Worm (Caenorhabditis elegans) whole organism, L4 larva: ENCODE data around the gene nlp-33.

Source experiments
- D1046.2 ChIP-seq: fragments of 200-800 bp; sonication (Bioruptor generic); IDR thresholded peaks from 2 replicates; pipeline ENCODE4 v1.3.6; 2022; ENCODE audit warnings: missing genetic modification characterization, missing compliant biosample characterization
- F44E2.7 ChIP-seq: fragments of 200-800 bp; sonication (Bioruptor generic); IDR thresholded peaks from 2 replicates; pipeline ENCODE4 v2.1.2; 2022; ENCODE audit warnings: missing genetic modification characterization, missing compliant biosample characterization
- F49E8.2 ChIP-seq: sonication (generic microtip); optimal IDR thresholded peaks from 2 replicates; lab custom pipeline; 2016; ENCODE audit warnings: missing compliant biosample characterization, mild to moderate bottlenecking, missing genetic modification characterization, borderline replicate concordance
- Y105C5A.15 ChIP-seq: fragments of 200-800 bp; sonication (Bioruptor generic); IDR thresholded peaks from 2 replicates; pipeline ENCODE4 v1.3.6; 2022; ENCODE audit warnings: missing genetic modification characterization, missing compliant biosample characterization
- Y48G9A.11 ChIP-seq: fragments of 200-800 bp; sonication (Bioruptor generic); IDR thresholded peaks from 2 replicates; pipeline ENCODE4 v1.3.6; 2022; ENCODE audit warnings: missing genetic modification reagents, missing genetic modification characterization, missing compliant biosample characterization
- Y75B8A.6 ChIP-seq: fragments of 200-800 bp; sonication (Bioruptor generic); IDR thresholded peaks from 2 replicates; pipeline ENCODE4 v1.3.6; 2022; ENCODE audit warnings: missing genetic modification reagents, missing genetic modification characterization, missing compliant biosample characterization
- ZK337.2 ChIP-seq: fragments of 200-800 bp; sonication (Bioruptor generic); IDR thresholded peaks from 2 replicates; pipeline ENCODE4 v1.3.6; 2022; ENCODE audit warnings: missing genetic modification reagents, missing genetic modification characterization, missing compliant biosample characterization
- ZK546.5 ChIP-seq, 2 experiments: sonication (generic microtip); optimal IDR thresholded peaks; 2 replicates each; lab custom pipeline; 2017; ENCODE audit warnings: missing biosample characterization in 2 of 2, missing genetic modification characterization in 2 of 2
- aha-1 ChIP-seq: fragments of 150-350 bp; peaks from one replicate; lab custom pipeline; 2014; ENCODE audit warnings: missing biosample characterization, missing genetic modification characterization
- aly-2 ChIP-seq: sonication (generic microtip); optimal IDR thresholded peaks from 2 replicates; lab custom pipeline; 2018; ENCODE audit warnings: missing biosample characterization, missing genetic modification characterization
- ama-1 ChIP-seq: fragments of 150-350 bp; optimal IDR thresholded peaks from 2 replicates; lab custom pipeline; 2014; ENCODE audit warnings: inconsistent platforms, mixed read lengths
- ceh-20 ChIP-seq: fragments of 200-800 bp; sonication (Bioruptor generic); IDR thresholded peaks from 2 replicates; pipeline ENCODE4 v1.3.6; 2022; ENCODE audit warnings: missing genetic modification reagents, missing genetic modification characterization, missing compliant biosample characterization
- ceh-28 ChIP-seq: fragments of 150-350 bp; optimal IDR thresholded peaks from 2 replicates; lab custom pipeline; 2014; ENCODE audit warnings: missing biosample characterization, missing genetic modification reagents, missing genetic modification characterization
- ceh-44 ChIP-seq: fragments of 200-800 bp; sonication (Bioruptor generic); IDR thresholded peaks from 2 replicates; pipeline ENCODE4 v1.3.6; 2022; ENCODE audit warnings: missing genetic modification reagents, missing genetic modification characterization, missing compliant biosample characterization
- ceh-82 ChIP-seq: sonication (generic microtip); optimal IDR thresholded peaks from 2 replicates; lab custom pipeline; 2017; ENCODE audit warnings: missing biosample characterization, missing genetic modification characterization
- ces-1 ChIP-seq: fragments of 150-350 bp; sonication (generic microtip); optimal IDR thresholded peaks from 4 replicates; lab custom pipeline; 2014; ENCODE audit warnings: missing biosample characterization, missing genetic modification reagents, missing genetic modification characterization
- cey-2 ChIP-seq: sonication (generic microtip); optimal IDR thresholded peaks from 3 replicates; lab custom pipeline; 2017; ENCODE audit warnings: missing genetic modification characterization, mild to moderate bottlenecking, missing compliant biosample characterization, antibody characterized with exemption, borderline replicate concordance; ENCODE audit not compliant: insufficient read depth
- daf-19 ChIP-seq: fragments of 200-800 bp; sonication (Bioruptor generic); conservative IDR thresholded peaks from 2 replicates; pipeline ENCODE4 v1.3.6; 2022; ENCODE audit warnings: missing genetic modification characterization, missing compliant biosample characterization
- daf-8 ChIP-seq: fragments of 200-800 bp; sonication (Bioruptor generic); IDR thresholded peaks from 2 replicates; pipeline ENCODE4 v1.3.6; 2022; ENCODE audit warnings: missing genetic modification characterization, missing compliant biosample characterization
- dmd-6 ChIP-seq: fragments of 200-800 bp; sonication (Bioruptor generic); IDR thresholded peaks from 2 replicates; pipeline ENCODE4 v1.3.6; 2022; ENCODE audit warnings: missing genetic modification reagents, missing genetic modification characterization, missing compliant biosample characterization
- dmd-8 ChIP-seq: fragments of 200-800 bp; sonication (Bioruptor generic); IDR thresholded peaks from 2 replicates; pipeline ENCODE4 v1.3.6; 2022; ENCODE audit warnings: missing genetic modification characterization, missing compliant biosample characterization
- dpl-1 ChIP-seq: fragments of 150-350 bp; optimal IDR thresholded peaks from 2 replicates; lab custom pipeline; 2014; ENCODE audit warnings: missing biosample characterization, missing genetic modification reagents, missing genetic modification characterization
- egl-43 ChIP-seq: fragments of 200-800 bp; sonication (Bioruptor generic); IDR thresholded peaks from 2 replicates; pipeline ENCODE4 v1.3.6; 2022; ENCODE audit warnings: missing genetic modification reagents, missing genetic modification characterization, missing compliant biosample characterization
- gei-8 ChIP-seq: fragments of 200-800 bp; sonication (Bioruptor generic); optimal IDR thresholded peaks from 2 replicates; lab custom pipeline; 2018; ENCODE audit warnings: mild to moderate bottlenecking, missing genetic modification characterization, missing compliant biosample characterization
- hlh-30 ChIP-seq: sonication (generic microtip); optimal IDR thresholded peaks from 2 replicates; lab custom pipeline; 2017; ENCODE audit warnings: antibody characterized with exemption, mild to moderate bottlenecking, missing genetic modification characterization, missing compliant biosample characterization; ENCODE audit not compliant: insufficient read depth
- hmg-1.1 ChIP-seq: fragments of 200-800 bp; sonication (Bioruptor generic); IDR thresholded peaks from 2 replicates; pipeline ENCODE4 v1.3.6; 2022; ENCODE audit warnings: missing genetic modification reagents, missing genetic modification characterization, missing compliant biosample characterization
- lin-1 ChIP-seq: fragments of 200-800 bp; sonication (Bioruptor generic); IDR thresholded peaks from 2 replicates; pipeline ENCODE4 v1.3.6; 2022; ENCODE audit warnings: missing genetic modification reagents, missing genetic modification characterization, missing compliant biosample characterization
- lir-3 ChIP-seq: sonication (generic microtip); optimal IDR thresholded peaks from 2 replicates; lab custom pipeline; 2016; ENCODE audit warnings: mild to moderate bottlenecking, missing genetic modification characterization, missing compliant biosample characterization
- madf-5 ChIP-seq, 2 experiments: fragments of 200-800 bp; sonication (Bioruptor generic); IDR thresholded peaks; 2 replicates each; pipeline ENCODE4 v1.3.6; 2022; ENCODE audit warnings: missing compliant biosample characterization in 2 of 2, missing genetic modification characterization in 2 of 2
- madf-9 ChIP-seq: fragments of 200-800 bp; sonication (Bioruptor generic); conservative IDR thresholded peaks from 2 replicates; pipeline ENCODE4 v1.3.6; 2022; ENCODE audit warnings: missing genetic modification reagents, missing genetic modification characterization, missing compliant biosample characterization
- mdt-29 ChIP-seq: fragments of 200-800 bp; sonication (Bioruptor generic); IDR thresholded peaks from 2 replicates; pipeline ENCODE4 v1.3.6; 2022; ENCODE audit warnings: missing genetic modification reagents, missing genetic modification characterization, missing compliant biosample characterization
- mep-1 ChIP-seq: fragments of 150-350 bp; sonication (generic microtip); optimal IDR thresholded peaks from 3 replicates; lab custom pipeline; 2014; ENCODE audit warnings: missing biosample characterization, missing genetic modification characterization
- nhr-10 ChIP-seq: fragments of 150-350 bp; optimal IDR thresholded peaks from 2 replicates; lab custom pipeline; 2014; ENCODE audit warnings: missing biosample characterization, missing genetic modification characterization
- nhr-102 ChIP-seq: sonication (generic microtip); optimal IDR thresholded peaks from 2 replicates; lab custom pipeline; 2016; ENCODE audit warnings: mild to moderate bottlenecking, missing genetic modification characterization, moderate library complexity, missing compliant biosample characterization
- nhr-25 ChIP-seq: sonication (generic microtip); optimal IDR thresholded peaks from 2 replicates; lab custom pipeline; 2017; ENCODE audit warnings: missing genetic modification characterization, mild to moderate bottlenecking, missing compliant biosample characterization, antibody characterized with exemption, moderate library complexity, borderline replicate concordance; ENCODE audit not compliant: insufficient read depth
- nhr-28 ChIP-seq: fragments of 150-350 bp; optimal IDR thresholded peaks from 2 replicates; lab custom pipeline; 2014; ENCODE audit warnings: missing biosample characterization, missing genetic modification characterization
- nhr-41 ChIP-seq: fragments of 200-800 bp; sonication (Bioruptor generic); IDR thresholded peaks from 2 replicates; pipeline ENCODE4 v1.3.6; 2022; ENCODE audit warnings: missing genetic modification reagents, missing genetic modification characterization, missing compliant biosample characterization
- nhr-48 ChIP-seq: sonication (generic microtip); optimal IDR thresholded peaks from 2 replicates; lab custom pipeline; 2016; ENCODE audit warnings: mild to moderate bottlenecking, missing genetic modification characterization, missing compliant biosample characterization
- nhr-6 ChIP-seq: fragments of 150-350 bp; optimal IDR thresholded peaks from 2 replicates; lab custom pipeline; 2014; ENCODE audit warnings: missing biosample characterization, missing genetic modification characterization
- pqm-1 ChIP-seq: sonication (generic microtip); optimal IDR thresholded peaks from 2 replicates; lab custom pipeline; 2017; ENCODE audit warnings: missing biosample characterization, missing genetic modification characterization
- sdz-12 ChIP-seq: fragments of 200-800 bp; sonication (Bioruptor generic); optimal IDR thresholded peaks from 2 replicates; lab custom pipeline; 2018; ENCODE audit warnings: mild to moderate bottlenecking, missing genetic modification characterization, missing compliant biosample characterization
- snpc-4 ChIP-seq: fragments of 150-350 bp; optimal IDR thresholded peaks from 2 replicates; lab custom pipeline; 2014; ENCODE audit warnings: missing biosample characterization, missing genetic modification characterization
- unc-39 ChIP-seq: sonication (generic microtip); optimal IDR thresholded peaks from 2 replicates; lab custom pipeline; 2017; ENCODE audit warnings: missing biosample characterization, missing genetic modification characterization
- unc-62 ChIP-seq, 3 experiments: fragments of 150-350 bp in 1 of 3; sonication (generic microtip); optimal IDR thresholded peaks in 2 of 3; peaks in 1 of 3; 1 replicate in 1 of 3; 2 replicates in 2 of 3; lab custom pipeline; 2014 to 2017; ENCODE audit warnings: missing biosample characterization in 3 of 3, missing genetic modification characterization in 3 of 3, missing genetic modification reagents in 3 of 3, missing genotype in 1 of 3
- zfp-3 ChIP-seq: fragments of 200-800 bp; sonication (Bioruptor generic); conservative IDR thresholded peaks from 2 replicates; pipeline ENCODE4 v1.3.6; 2022; ENCODE audit warnings: missing genetic modification reagents, missing genetic modification characterization, missing compliant biosample characterization
- zip-11 ChIP-seq: fragments of 200-800 bp; sonication (Bioruptor generic); IDR thresholded peaks from 2 replicates; pipeline ENCODE4 v1.3.6; 2022; ENCODE audit warnings: missing genetic modification characterization, missing compliant biosample characterization

Gene nlp-33

ce11 chrV:11140326-11140725, 6.8 kb upstream of the nlp-33 start (continued):
- TF ChIP-seq nhr-48 (tag; lab: Kevin White, UChicago): no peak
- TF ChIP-seq madf-5 (GFP tag; IDR thresholded peaks at IDR 0.05; lab: Robert Waterston, UW): no peak

ce11 chrV:11141179-11141578, 6.0 kb upstream of the nlp-33 start, which contains the start of gene folt-1:
folt-1 (plus strand) TSS chrV:11141479.
- TF ChIP-seq ceh-44 (GFP tag; lab: Robert Waterston, UW) (no peak), dmd-6 (GFP tag; lab: Robert Waterston, UW) (no peak), pqm-1 (tag; lab: Kevin White, UChicago) (no peak), ama-1 (lab: Kevin White, UChicago) (no peak)

- TF ChIP-seq ceh-20: no peak
- TF ChIP-seq zfp-3 (GFP tag; lab: Robert Waterston, UW): no peak
- no peak for TF ChIP-seq nhr-48 (tag; lab: Kevin White, UChicago)
- TF ChIP-seq zip-11: no peak
- no peak for TF ChIP-seq daf-19
- no peak for TF ChIP-seq lir-3 (tag; lab: Kevin White, UChicago)
- TF ChIP-seq gei-8 (GFP tag; lab: Kevin White, UChicago): no peak
- no peak for TF ChIP-seq ZK337.2 (GFP tag; lab: Robert Waterston, UW)
- TF ChIP-seq nhr-28 (tag; lab: Kevin White, UChicago): no peak
- no peak for TF ChIP-seq lin-1
Measured at ce11 chrV:11144694-11145093, 2.5 kb upstream of the nlp-33 start, which contains the start of gene C06H2.7. C06H2.7 (minus strand) TSS chrV:11144794.

- TF ChIP-seq aly-2 (no peak), unc-39 (tag; lab: Kevin White, UChicago) (no peak), nhr-25 (tag; lab: Kevin White, UChicago) (peak; percentile 62), D1046.2 (no peak), ces-1 (no peak), Y105C5A.15 (GFP tag; lab: Robert Waterston, UW) (no peak), snpc-4 (tag; lab: Kevin White, UChicago) (no peak), nhr-41 (no peak), ceh-28 (tag; lab: Kevin White, UChicago) (no peak), ceh-82 (tag; lab: Kevin White, UChicago) (no peak), aha-1 (tag; lab: Kevin White, UChicago) (peak; percentile 98), F49E8.2 (tag; lab: Kevin White, UChicago) (no peak), mdt-29 (GFP tag; lab: Robert Waterston, UW) (no peak), egl-43 (GFP tag; lab: Robert Waterston, UW) (no peak), Y48G9A.11 (no peak), Y75B8A.6 (GFP tag; lab: Robert Waterston, UW) (no peak), cey-2 (tag; lab: Kevin White, UChicago) (peak; percentile 26), dmd-8 (no peak), hmg-1.1 (no peak), ZK546.5 (tag; optimal IDR thresholded peaks at IDR 0.05; lab: Kevin White, UChicago) (no peak), madf-5 (GFP tag; IDR thresholded peaks at IDR 0.05; lab: Robert Waterston, UW) (no peak), hlh-30 (tag; lab: Kevin White, UChicago) (peak; percentile 30), madf-9 (GFP tag; lab: Robert Waterston, UW) (no peak), dpl-1 (GFP tag; lab: Kevin White, UChicago) (no peak), unc-62 (GFP tag; optimal IDR thresholded peaks at IDR 0.05 in 1 of 2; lab: Kevin White, UChicago) (peak in 1 of 2 experiments; percentile 27), unc-62 (tag; optimal IDR thresholded peaks at IDR 0.05; lab: Kevin White, UChicago) (no peak), daf-8 (GFP tag; lab: Robert Waterston, UW) (no peak), F44E2.7 (GFP tag; lab: Robert Waterston, UW) (no peak), mep-1 (tag; lab: Kevin White, UChicago) (peak; percentile 62), sdz-12 (GFP tag; lab: Kevin White, UChicago) (no peak), nhr-102 (tag; lab: Kevin White, UChicago) (peak; percentile 35), nhr-28 (tag; lab: Kevin White, UChicago) (no peak), nhr-10 (tag; lab: Kevin White, UChicago) (no peak), nhr-48 (tag; lab: Kevin White, UChicago) (peak; percentile 71), nhr-6 (no peak), daf-19 (no peak)
Measured at ce11 chrV:11147780-11148144, 616 bp downstream of the nlp-33 start.
